Fruit fly (Drosophila melanogaster): Measurements from ENCODE around the gene nAChRbeta3.

dm6 chr2L:574226-574625 lies 29.3 kb downstream of the nAChRbeta3 start, which contains the start of the genes Ipk2 and cold:
- TF ChIP-seq Bgb (GFP tag; IDR thresholded peaks at IDR 0.05; ENCODE audit: partially characterized antibody) (no peak; the same call in 1 of the 2 replicates), Mes4 (GFP tag; optimal IDR thresholded peaks at IDR 0.05) (peak; percentile 48), CG1233 (GFP tag; optimal IDR thresholded peaks at IDR 0.05) (peak; percentile 77), zen (tag; optimal IDR thresholded peaks at IDR 0.05) (peak; percentile 85), NK7.1 (GFP tag; optimal IDR thresholded peaks at IDR 0.05) (peak; percentile 19), eve (GFP tag; optimal IDR thresholded peaks at IDR 0.05) (no peak), Ets97D (GFP tag; optimal IDR thresholded peaks at IDR 0.05) (peak; percentile 68), CG17361 (GFP tag; IDR thresholded peaks at IDR 0.05) (peak; percentile 87), CG11695 (GFP tag; IDR thresholded peaks at IDR 0.05) (no peak; the same call in 2 of the 3 replicates), CG10565 (GFP tag; optimal IDR thresholded peaks at IDR 0.05) (peak; percentile 51), knrl (GFP tag; IDR thresholded peaks at IDR 0.05; ENCODE audit: partially characterized antibody) (peak; percentile 41; the same call in 1 of the 3 replicates), Sin3A (optimal IDR thresholded peaks at IDR 0.05) (peak; percentile 93), fru (optimal IDR thresholded peaks at IDR 0.05) (no peak), CG1832 (GFP tag; optimal IDR thresholded peaks at IDR 0.05) (no peak)

Measured in whole organism, embryonic.